Fruit fly (Drosophila melanogaster): ENCODE results near the gene Rbp1.

Gene Rbp1

DNA sequence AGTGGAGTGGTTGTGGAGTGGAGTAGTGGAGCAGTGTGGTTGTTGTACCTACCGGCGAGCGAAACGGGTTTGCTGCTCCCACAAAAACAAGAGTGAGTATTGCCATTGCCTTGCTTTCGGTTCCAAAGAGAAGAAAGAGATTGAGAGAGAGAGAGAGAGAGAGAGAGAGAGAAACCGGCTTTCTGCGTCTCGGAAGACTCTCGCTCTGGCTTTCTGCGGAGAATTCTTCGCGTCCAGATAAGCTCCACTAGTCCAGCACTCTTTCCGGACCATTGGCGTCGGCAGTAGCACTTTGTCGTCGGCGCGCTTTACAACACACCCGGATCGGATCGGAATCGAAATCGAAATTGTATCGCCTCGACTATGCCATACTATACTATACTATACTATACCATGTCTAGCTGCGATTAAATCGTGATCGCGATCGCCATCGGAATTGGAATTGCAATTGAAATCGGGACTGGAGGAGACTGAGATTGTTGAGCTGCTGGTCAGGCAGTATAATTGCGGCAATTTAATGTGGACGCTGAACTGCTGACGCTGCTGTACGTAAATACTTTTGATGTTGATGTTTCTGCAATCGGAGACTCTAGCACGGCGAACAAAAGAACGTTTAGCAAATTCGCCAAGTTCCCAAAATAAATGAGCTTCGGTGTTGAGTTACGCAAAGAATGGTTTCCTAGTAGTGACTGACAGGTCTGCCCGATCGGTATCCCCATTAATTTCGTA, 42.8 kb downstream of the Rbp1 start, which contains the start of gene Cad86C:
Gene Cad86C (plus strand): TSS at position 284 of the 729 bp plus-strand sequence.
- TF ChIP-seq CG10631 (GFP tag; optimal IDR thresholded peaks at IDR 0.05): no peak
- TF ChIP-seq ss (GFP tag; optimal IDR thresholded peaks at IDR 0.05): peak; percentile 57 to 77
- no peak for TF ChIP-seq Hr4 (GFP tag; optimal IDR thresholded peaks at IDR 0.05)
- no peak for TF ChIP-seq Eip93F (GFP tag; optimal IDR thresholded peaks at IDR 0.05)
- peak; percentile 85 for TF ChIP-seq Eip78C (GFP tag)
- TF ChIP-seq CG7368 (GFP tag; optimal IDR thresholded peaks at IDR 0.05): no peak
- TF ChIP-seq Blimp-1 (GFP tag; optimal IDR thresholded peaks at IDR 0.05): no peak
- peak; percentile 39 for TF ChIP-seq CG16779 (tag; optimal IDR thresholded peaks at IDR 0.05)
- TF ChIP-seq net (GFP tag; optimal IDR thresholded peaks at IDR 0.05): no peak
- TF ChIP-seq CG11294 (GFP tag; IDR thresholded peaks at IDR 0.05): no peak
- peak; percentile 56; the same call in 2 of the 3 replicates for TF ChIP-seq CG6163 (GFP tag; IDR thresholded peaks at IDR 0.05)
- no peak for TF ChIP-seq salr (GFP tag; optimal IDR thresholded peaks at IDR 0.05)
- TF ChIP-seq svp (GFP tag): no peak
- TF ChIP-seq Lpt (GFP tag; optimal IDR thresholded peaks at IDR 0.05): peak; percentile 48
- TF ChIP-seq Sox14 (GFP tag; optimal IDR thresholded peaks at IDR 0.05): no peak
- TF ChIP-seq eg (GFP tag; IDR thresholded peaks at IDR 0.05): peak; percentile 35; the same call in 2 of the 3 replicates
- peak; percentile 47 for TF ChIP-seq CG6808 (GFP tag; optimal IDR thresholded peaks at IDR 0.05)
- TF ChIP-seq CG11902 (GFP tag; optimal IDR thresholded peaks at IDR 0.05): no peak
- TF ChIP-seq CG3919 (GFP tag; optimal IDR thresholded peaks at IDR 0.05): peak; percentile 52
- TF ChIP-seq fkh (GFP tag; optimal IDR thresholded peaks at IDR 0.05): peak; percentile 12
- TF ChIP-seq Ets96B (tag; optimal IDR thresholded peaks at IDR 0.05): no peak
- peak; percentile 47 for TF ChIP-seq Sox102F (GFP tag; optimal IDR thresholded peaks at IDR 0.05)
- TF ChIP-seq CG6276 (GFP tag; optimal IDR thresholded peaks at IDR 0.05): peak; percentile 66
- no peak for TF ChIP-seq CG34406 (GFP tag; optimal IDR thresholded peaks at IDR 0.05)
- TF ChIP-seq achi (GFP tag; optimal IDR thresholded peaks at IDR 0.05): no peak
- TF ChIP-seq pdm3 (GFP tag; optimal IDR thresholded peaks at IDR 0.05): no peak
- no peak for TF ChIP-seq CG3032 (tag; optimal IDR thresholded peaks at IDR 0.05)
- no peak for TF ChIP-seq CG11762 (GFP tag; optimal IDR thresholded peaks at IDR 0.05; ENCODE audit: insufficient read depth)
- TF ChIP-seq Smox (GFP tag; optimal IDR thresholded peaks at IDR 0.05): no peak
- TF ChIP-seq Met (GFP tag; optimal IDR thresholded peaks at IDR 0.05): no peak
- peak; percentile 67 for TF ChIP-seq CG6854 (GFP tag; optimal IDR thresholded peaks at IDR 0.05)
- peak; percentile 72 for TF ChIP-seq dsx (GFP tag; optimal IDR thresholded peaks at IDR 0.05; ENCODE audit: poor library complexity, severe bottlenecking)
- no peak for TF ChIP-seq Eip75B (GFP tag; optimal IDR thresholded peaks at IDR 0.05)
- TF ChIP-seq acj6 (GFP tag; optimal IDR thresholded peaks at IDR 0.05): no peak
- peak; percentile 64 for TF ChIP-seq fd85E (GFP tag; optimal IDR thresholded peaks at IDR 0.05)
- TF ChIP-seq dac (GFP tag; optimal IDR thresholded peaks at IDR 0.05): no peak
- TF ChIP-seq CG8632 (GFP tag; optimal IDR thresholded peaks at IDR 0.05): no peak
- TF ChIP-seq CG6792 (GFP tag; optimal IDR thresholded peaks at IDR 0.05): no peak
- TF ChIP-seq cyc (GFP tag; optimal IDR thresholded peaks at IDR 0.05): no peak
- TF ChIP-seq Hr38 (GFP tag; optimal IDR thresholded peaks at IDR 0.05): no peak
- peak; percentile 65; the same call in 2 of the 3 replicates for TF ChIP-seq CG8119 (GFP tag; IDR thresholded peaks at IDR 0.05)
- TF ChIP-seq fd59A (GFP tag; optimal IDR thresholded peaks at IDR 0.05): no peak
- peak; percentile 63 for TF ChIP-seq CG1621 (tag; optimal IDR thresholded peaks at IDR 0.05)
- peak; percentile 24 for TF ChIP-seq spab (GFP tag; optimal IDR thresholded peaks at IDR 0.05)
- no peak for TF ChIP-seq CG32006 (GFP tag; optimal IDR thresholded peaks at IDR 0.05)
- no peak for TF ChIP-seq Hr39 (GFP tag; optimal IDR thresholded peaks at IDR 0.05)
- TF ChIP-seq esn (GFP tag; optimal IDR thresholded peaks at IDR 0.05): peak; percentile 15
- no peak for TF ChIP-seq Sox15 (GFP tag; optimal IDR thresholded peaks at IDR 0.05)
- no peak for TF ChIP-seq CG31627 (GFP tag; optimal IDR thresholded peaks at IDR 0.05)
- no peak for TF ChIP-seq CG4318 (GFP tag; optimal IDR thresholded peaks at IDR 0.05)
- TF ChIP-seq vri (GFP tag; optimal IDR thresholded peaks at IDR 0.05): peak; percentile 11

All from whole organism, prepupa.